Worm (Caenorhabditis elegans): ENCODE measurements around the gene F44E5.17.

DNA sequence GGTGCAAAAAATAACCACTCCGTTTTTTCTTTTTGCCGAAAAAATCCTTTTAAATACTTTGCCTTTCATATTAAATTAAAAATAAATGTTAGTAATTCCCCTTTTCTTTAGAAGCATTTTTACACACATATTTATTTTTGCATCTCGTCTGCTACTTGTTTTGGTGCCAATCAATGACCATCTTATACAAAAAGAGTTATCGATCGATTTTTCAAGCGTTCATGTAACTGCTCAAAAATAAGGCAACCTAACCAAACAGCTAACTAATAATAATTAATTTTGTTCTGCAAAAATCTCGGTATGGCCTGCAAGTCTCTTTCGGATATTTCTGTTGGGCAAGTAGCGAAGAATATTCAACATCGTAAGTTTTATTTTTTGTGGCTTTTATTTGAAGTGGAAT, 18.1 kb upstream of the F44E5.17 start, which contains the start of gene F44E5.2:
- TF ChIP-seq ceh-18 (tag; optimal IDR thresholded peaks at IDR 0.05): no peak
- no peak for TF ChIP-seq nhr-11 (tag; optimal IDR thresholded peaks at IDR 0.05)
- TF ChIP-seq pha-2 (tag; optimal IDR thresholded peaks at IDR 0.05): no peak
- TF ChIP-seq eyg-1 (tag; optimal IDR thresholded peaks at IDR 0.05): no peak
- TF ChIP-seq elt-2 (tag; optimal IDR thresholded peaks at IDR 0.05): no peak
- TF ChIP-seq hlh-30 (tag; optimal IDR thresholded peaks at IDR 0.05; ENCODE audit: insufficient read depth): no peak
